Worm (Caenorhabditis elegans) whole organism, early embryonic: ENCODE results near the gene vwa-8.

Source experiments
- B0310.2 ChIP-seq: sonication (generic microtip); optimal IDR thresholded peaks from 2 replicates; lab custom pipeline; 2016; ENCODE audit warnings: mild to moderate bottlenecking, missing genetic modification characterization, missing compliant biosample characterization
- F13C5.2 ChIP-seq: sonication (generic microtip); optimal IDR thresholded peaks from 2 replicates; lab custom pipeline; 2017; ENCODE audit warnings: mild to moderate bottlenecking, missing genetic modification characterization, inconsistent platforms, missing compliant biosample characterization
- aly-1 ChIP-seq: sonication (generic microtip); optimal IDR thresholded peaks from 2 replicates; lab custom pipeline; 2016; ENCODE audit warnings: missing genetic modification characterization, missing compliant biosample characterization
- ama-1 ChIP-seq: fragments of 150-350 bp; optimal IDR thresholded peaks from 2 replicates; lab custom pipeline; 2014
- ceh-13 ChIP-seq: fragments of 200-800 bp; sonication (Bioruptor generic); optimal IDR thresholded peaks from 2 replicates; lab custom pipeline; 2018; ENCODE audit warnings: mild to moderate bottlenecking, missing genetic modification characterization, missing compliant biosample characterization
- ceh-36 ChIP-seq: sonication (generic microtip); optimal IDR thresholded peaks from 2 replicates; lab custom pipeline; 2016; ENCODE audit warnings: missing genetic modification characterization, inconsistent platforms, missing compliant biosample characterization
- ets-7 ChIP-seq: sonication (generic microtip); optimal IDR thresholded peaks from 2 replicates; lab custom pipeline; 2016; ENCODE audit warnings: missing genotype, missing genetic modification characterization, missing compliant biosample characterization
- flt-1 ChIP-seq: fragments of 200-800 bp; sonication (Bioruptor generic); IDR thresholded peaks from 2 replicates; pipeline ENCODE4 v1.3.6; 2022; ENCODE audit warnings: missing genetic modification characterization, missing compliant biosample characterization
- hmbx-1 ChIP-seq: sonication (generic microtip); optimal IDR thresholded peaks from 2 replicates; lab custom pipeline; 2016; ENCODE audit warnings: mild to moderate bottlenecking, missing genetic modification characterization, missing compliant biosample characterization
- hmg-4 ChIP-seq: fragments of 200-800 bp; sonication (Bioruptor generic); optimal IDR thresholded peaks from 2 replicates; lab custom pipeline; 2018; ENCODE audit warnings: mild to moderate bottlenecking, missing genetic modification characterization, missing compliant biosample characterization
- hnd-1 ChIP-seq: sonication (generic microtip); optimal IDR thresholded peaks from 2 replicates; lab custom pipeline; 2016; ENCODE audit warnings: missing genetic modification characterization, missing compliant biosample characterization
- pes-1 ChIP-seq: fragments of 200-800 bp; sonication (Bioruptor generic); IDR thresholded peaks from 2 replicates; pipeline ENCODE4 v1.3.6; 2022; ENCODE audit warnings: missing genetic modification reagents, missing genetic modification characterization, missing compliant biosample characterization
- scrt-1 ChIP-seq: fragments of 200-800 bp; sonication (Bioruptor generic); IDR thresholded peaks from 2 replicates; pipeline ENCODE4 v1.3.6; 2022; ENCODE audit warnings: missing genetic modification characterization, missing compliant biosample characterization
- sea-1 ChIP-seq: fragments of 200-800 bp; sonication (Bioruptor generic); conservative IDR thresholded peaks from 2 replicates; pipeline ENCODE4 v1.3.6; 2022; ENCODE audit warnings: missing genetic modification characterization, missing compliant biosample characterization
- tbx-11 ChIP-seq: fragments of 200-800 bp; sonication (Bioruptor generic); IDR thresholded peaks from 2 replicates; pipeline ENCODE4 v1.3.6; 2022; ENCODE audit warnings: missing genetic modification characterization, missing compliant biosample characterization
- tbx-37 ChIP-seq: fragments of 200-800 bp; sonication (Bioruptor generic); conservative IDR thresholded peaks from 2 replicates; pipeline ENCODE4 v1.3.6; 2022; ENCODE audit warnings: missing genetic modification reagents, missing genetic modification characterization, missing compliant biosample characterization
- tra-4 ChIP-seq: sonication (generic microtip); optimal IDR thresholded peaks from 2 replicates; lab custom pipeline; 2017; ENCODE audit warnings: missing genetic modification characterization, missing compliant biosample characterization

Gene vwa-8

ce11 chrX:12987119-12987518 lies 4.2 kb upstream of the vwa-8 start, which contains the start of gene mff-1:
Gene mff-1 (minus strand): TSS chrX:12987219.
- TF ChIP-seq hnd-1 (tag; lab: Kevin White, UChicago) (no peak), B0310.2 (no peak), aly-1 (tag; lab: Kevin White, UChicago) (no peak), sea-1 (GFP tag; lab: Robert Waterston, UW) (no peak), tbx-37 (GFP tag; lab: Robert Waterston, UW) (no peak), flt-1 (GFP tag; lab: Robert Waterston, UW) (no peak), ama-1 (lab: Kevin White, UChicago) (no peak), hmbx-1 (tag; lab: Kevin White, UChicago) (no peak)

- no peak for TF ChIP-seq scrt-1 (GFP tag; lab: Robert Waterston, UW)
- TF ChIP-seq ets-7, result no peak
- no peak for TF ChIP-seq sea-1 (GFP tag; lab: Robert Waterston, UW)
- no peak for TF ChIP-seq tbx-37 (GFP tag; lab: Robert Waterston, UW)
- no peak for TF ChIP-seq hnd-1 (tag; lab: Kevin White, UChicago)
- no peak for TF ChIP-seq pes-1 (GFP tag; lab: Robert Waterston, UW)
- TF ChIP-seq tra-4 (tag; lab: Kevin White, UChicago), result no peak
- no peak for TF ChIP-seq aly-1 (tag; lab: Kevin White, UChicago)
- no peak for TF ChIP-seq ama-1 (lab: Kevin White, UChicago)
- TF ChIP-seq B0310.2, result no peak
- no peak for TF ChIP-seq ceh-36 (tag; lab: Kevin White, UChicago)
Observed at ce11 chrX:12989205-12989604, 2.1 kb upstream of the vwa-8 start, which contains the start of gene F11C1.7. Gene F11C1.7 (plus strand): TSS chrX:12989344.

- no peak for TF ChIP-seq ceh-36 (tag; lab: Kevin White, UChicago)
- TF ChIP-seq aly-1 (tag; lab: Kevin White, UChicago), result no peak
- no peak for TF ChIP-seq ama-1 (lab: Kevin White, UChicago)
- no peak for TF ChIP-seq tbx-11 (GFP tag; lab: Robert Waterston, UW)
- no peak for TF ChIP-seq scrt-1 (GFP tag; lab: Robert Waterston, UW)
- no peak for TF ChIP-seq tbx-37 (GFP tag; lab: Robert Waterston, UW)
- no peak for TF ChIP-seq flt-1 (GFP tag; lab: Robert Waterston, UW)
- no peak for TF ChIP-seq hmbx-1 (tag; lab: Kevin White, UChicago)
- no peak for TF ChIP-seq pes-1 (GFP tag; lab: Robert Waterston, UW)
- TF ChIP-seq F13C5.2, result no peak
- no peak for TF ChIP-seq tra-4 (tag; lab: Kevin White, UChicago)
- TF ChIP-seq hmg-4, result no peak
- TF ChIP-seq ets-7, result no peak
- no peak for TF ChIP-seq B0310.2
- TF ChIP-seq sea-1 (GFP tag; lab: Robert Waterston, UW), result no peak
- no peak for TF ChIP-seq ceh-13 (GFP tag; lab: Kevin White, UChicago)
- TF ChIP-seq hnd-1 (tag; lab: Kevin White, UChicago), result no peak
Observed at ce11 chrX:12996161-12996560, 4.9 kb downstream of the vwa-8 start.

- TF ChIP-seq ama-1 (lab: Kevin White, UChicago) (no peak), hnd-1 (tag; lab: Kevin White, UChicago) (no peak), pes-1 (GFP tag; lab: Robert Waterston, UW) (no peak), F13C5.2 (no peak), ceh-13 (GFP tag; lab: Kevin White, UChicago) (no peak), tra-4 (tag; lab: Kevin White, UChicago) (no peak), sea-1 (GFP tag; lab: Robert Waterston, UW) (no peak), hmbx-1 (tag; lab: Kevin White, UChicago) (no peak), ets-7 (no peak), hmg-4 (no peak), tbx-11 (GFP tag; lab: Robert Waterston, UW) (no peak)
Observed at ce11 chrX:12999567-12999966, 8.3 kb downstream of the vwa-8 start.

ce11 chrX:13000837-13001236 lies 9.6 kb downstream of the vwa-8 start:
- TF ChIP-seq ama-1 (lab: Kevin White, UChicago) (no peak), ceh-13 (GFP tag; lab: Kevin White, UChicago) (no peak), flt-1 (GFP tag; lab: Robert Waterston, UW) (no peak), scrt-1 (GFP tag; lab: Robert Waterston, UW) (no peak), tra-4 (tag; lab: Kevin White, UChicago) (no peak), tbx-11 (GFP tag; lab: Robert Waterston, UW) (no peak), hmbx-1 (tag; lab: Kevin White, UChicago) (no peak), sea-1 (GFP tag; lab: Robert Waterston, UW) (no peak), ets-7 (no peak), hmg-4 (no peak), hnd-1 (tag; lab: Kevin White, UChicago) (no peak), B0310.2 (no peak)

ce11 chrX:13002322-13002721 lies 11.1 kb downstream of the vwa-8 start:
- no peak for TF ChIP-seq tbx-11 (GFP tag; lab: Robert Waterston, UW)
- TF ChIP-seq ets-7, result no peak
- TF ChIP-seq tbx-37 (GFP tag; lab: Robert Waterston, UW), result no peak
- no peak for TF ChIP-seq tra-4 (tag; lab: Kevin White, UChicago)
- TF ChIP-seq flt-1 (GFP tag; lab: Robert Waterston, UW), result no peak
- TF ChIP-seq scrt-1 (GFP tag; lab: Robert Waterston, UW), result no peak
- no peak for TF ChIP-seq ceh-36 (tag; lab: Kevin White, UChicago)
- TF ChIP-seq B0310.2, result no peak
- no peak for TF ChIP-seq hnd-1 (tag; lab: Kevin White, UChicago)
- no peak for TF ChIP-seq hmbx-1 (tag; lab: Kevin White, UChicago)
- TF ChIP-seq aly-1 (tag; lab: Kevin White, UChicago), result no peak
- no peak for TF ChIP-seq pes-1 (GFP tag; lab: Robert Waterston, UW)
- TF ChIP-seq ceh-13 (GFP tag; lab: Kevin White, UChicago), result no peak
- no peak for TF ChIP-seq hmg-4
- no peak for TF ChIP-seq sea-1 (GFP tag; lab: Robert Waterston, UW)
- no peak for TF ChIP-seq F13C5.2

ce11 chrX:13003092-13003491 lies 11.8 kb downstream of the vwa-8 start:
- TF ChIP-seq tbx-37 (GFP tag; lab: Robert Waterston, UW), result no peak
- TF ChIP-seq pes-1 (GFP tag; lab: Robert Waterston, UW), result no peak
- TF ChIP-seq hmg-4, result no peak
- TF ChIP-seq ama-1 (lab: Kevin White, UChicago), result no peak
- TF ChIP-seq hmbx-1 (tag; lab: Kevin White, UChicago), result no peak
- TF ChIP-seq aly-1 (tag; lab: Kevin White, UChicago), result no peak
- no peak for TF ChIP-seq scrt-1 (GFP tag; lab: Robert Waterston, UW)
- TF ChIP-seq F13C5.2, result no peak
- no peak for TF ChIP-seq hnd-1 (tag; lab: Kevin White, UChicago)
- TF ChIP-seq flt-1 (GFP tag; lab: Robert Waterston, UW), result no peak
- TF ChIP-seq ceh-36 (tag; lab: Kevin White, UChicago), result no peak
